Fruit fly (Drosophila melanogaster) whole organism, embryonic: Measurements from ENCODE around the gene CG7685.

Experiments used
- C15 ChIP-seq: fragments of 200-800 bp; sonication (Bioruptor generic); IDR thresholded peaks from 3 replicates; pipeline ENCODE4 v1.3.6; 2022; ENCODE audit warnings: missing biosample characterization, missing genetic modification characterization
- CG12071 ChIP-seq: fragments of 200-800 bp; sonication (Bioruptor generic); optimal IDR thresholded peaks from 3 replicates; lab custom pipeline; 2018; ENCODE audit warnings: missing biosample characterization, mild to moderate bottlenecking, missing genetic modification characterization
- CG12219 ChIP-seq: fragments of 200-800 bp; sonication (Bioruptor generic); optimal IDR thresholded peaks from 3 replicates; lab custom pipeline; 2018; ENCODE audit warnings: missing biosample characterization, mild to moderate bottlenecking, missing genetic modification characterization
- CG14441 ChIP-seq: fragments of 200-800 bp; sonication (Bioruptor generic); IDR thresholded peaks from 2 replicates; pipeline ENCODE4 v1.3.6; 2022; ENCODE audit warnings: missing biosample characterization, missing genetic modification characterization
- CG16813 ChIP-seq: fragments of 200-800 bp; sonication (Bioruptor generic); IDR thresholded peaks from 3 replicates; pipeline ENCODE4 v1.3.6; 2022; ENCODE audit warnings: missing biosample characterization, missing genetic modification characterization; ENCODE audit not compliant: partially characterized antibody
- CG1832 ChIP-seq: fragments of 200-800 bp; sonication (Bioruptor generic); optimal IDR thresholded peaks from 2 replicates; lab custom pipeline; 2017; ENCODE audit warnings: missing biosample characterization, mild to moderate bottlenecking, missing genetic modification characterization, inconsistent platforms
- CG33557 ChIP-seq: fragments of 200-800 bp; sonication (Bioruptor generic); optimal IDR thresholded peaks from 2 replicates; lab custom pipeline; 2019; ENCODE audit warnings: missing biosample characterization, mild to moderate bottlenecking, missing genetic modification characterization, moderate library complexity
- CG3726 ChIP-seq: fragments of 200-800 bp; sonication (Bioruptor generic); IDR thresholded peaks from 3 replicates; pipeline ENCODE4, ENCODE4 v1.3.6; 2022; ENCODE audit warnings: missing biosample characterization, missing genetic modification characterization
- CG3838 ChIP-seq: fragments of 200-800 bp; sonication (Bioruptor generic); optimal IDR thresholded peaks from 3 replicates; lab custom pipeline; 2016; ENCODE audit warnings: missing biosample characterization, missing genetic modification characterization
- CG4424 ChIP-seq: fragments of 200-800 bp; sonication (Bioruptor generic); optimal IDR thresholded peaks from 3 replicates; lab custom pipeline; 2016; ENCODE audit warnings: missing biosample characterization, missing genetic modification characterization
- CG7271 ChIP-seq: fragments of 200-800 bp; sonication (Bioruptor generic); optimal IDR thresholded peaks from 2 replicates; lab custom pipeline; 2018; ENCODE audit warnings: missing biosample characterization, mild to moderate bottlenecking, missing genetic modification characterization, moderate library complexity
- CG7372 ChIP-seq: fragments of 200-800 bp; sonication (Bioruptor generic); IDR thresholded peaks from 2 replicates; pipeline ENCODE4 v1.3.6; 2022; ENCODE audit warnings: missing biosample characterization, missing genetic modification characterization
- CG8924 ChIP-seq: fragments of 200-800 bp; optimal IDR thresholded peaks from 3 replicates; lab custom pipeline; 2019; ENCODE audit warnings: missing biosample characterization, mild to moderate bottlenecking, missing genetic modification characterization, moderate library complexity
- Doc3 ChIP-seq: fragments of 200-800 bp; sonication (Bioruptor generic); IDR thresholded peaks from 3 replicates; pipeline ENCODE4 v1.3.6; 2022; ENCODE audit warnings: missing biosample characterization, missing genetic modification characterization; ENCODE audit not compliant: partially characterized antibody
- Eip74EF ChIP-seq, 2 experiments: fragments of 200-800 bp in 1 of 2; fragments of >200 bp in 1 of 2; sonication (Bioruptor generic) in 1 of 2; optimal IDR thresholded peaks; 2 replicates each; lab custom pipeline; 2017 to 2019; ENCODE audit warnings: missing biosample characterization in 2 of 2, missing genetic modification characterization in 2 of 2, mild to moderate bottlenecking in 1 of 2, moderate library complexity in 1 of 2
- Fer2 ChIP-seq: fragments of 200-800 bp; sonication (Bioruptor generic); optimal IDR thresholded peaks from 2 replicates; lab custom pipeline; 2018; ENCODE audit warnings: missing biosample characterization, mild to moderate bottlenecking, missing genetic modification characterization, moderate library complexity
- Gsc ChIP-seq: fragments of 200-800 bp; sonication (Bioruptor generic); IDR thresholded peaks from 2 replicates; pipeline ENCODE4 v1.3.6; 2022; ENCODE audit warnings: missing biosample characterization, missing genetic modification characterization
- Max ChIP-seq: fragments of 200-800 bp; sonication (Bioruptor generic); optimal IDR thresholded peaks from 2 replicates; lab custom pipeline; 2016; ENCODE audit warnings: missing biosample characterization, mild to moderate bottlenecking, missing genetic modification characterization
- Med ChIP-seq: fragments of 200-800 bp; sonication (Bioruptor generic); peaks from one replicate; lab custom pipeline; 2016; ENCODE audit warnings: missing biosample characterization, missing genetic modification characterization, mild to moderate bottlenecking, inconsistent platforms, moderate library complexity
- Mes4 ChIP-seq: fragments of 200-800 bp; sonication (Bioruptor generic); optimal IDR thresholded peaks from 2 replicates; lab custom pipeline; 2016; ENCODE audit warnings: missing biosample characterization, missing genetic modification characterization
- Mrtf ChIP-seq: fragments of 200-800 bp; sonication (Bioruptor generic); IDR thresholded peaks from 3 replicates; pipeline ENCODE4 v1.3.6; 2022; ENCODE audit warnings: missing biosample characterization, missing genetic modification characterization
- Sry-β ChIP-seq: fragments of 200-800 bp; sonication (Bioruptor generic); optimal IDR thresholded peaks from 2 replicates; lab custom pipeline; 2018; ENCODE audit warnings: missing biosample characterization, mild to moderate bottlenecking, missing genetic modification characterization, moderate library complexity
- Stat92E ChIP-seq, 3 experiments: fragments of >200 bp in 2 of 3; fragments of 200-800 bp in 1 of 3; sonication (Bioruptor generic) in 1 of 3; optimal IDR thresholded peaks; 2 replicates each; lab custom pipeline; 2017 to 2019; ENCODE audit warnings: missing biosample characterization in 3 of 3, missing genetic modification characterization in 3 of 3, mild to moderate bottlenecking in 1 of 3, moderate library complexity in 1 of 3
- TFAM ChIP-seq: fragments of 200-800 bp; sonication (Bioruptor generic); optimal IDR thresholded peaks from 2 replicates; lab custom pipeline; 2017; ENCODE audit warnings: missing biosample characterization, missing genetic modification characterization, inconsistent platforms
- Xbp1 ChIP-seq: fragments of 200-800 bp; sonication (Bioruptor generic); optimal IDR thresholded peaks from 3 replicates; lab custom pipeline; 2016; ENCODE audit warnings: missing biosample characterization, mild to moderate bottlenecking, missing genetic modification characterization
- abd-A ChIP-seq: fragments of 200-800 bp; sonication (Bioruptor generic); optimal IDR thresholded peaks from 3 replicates; lab custom pipeline; 2019; ENCODE audit warnings: missing biosample characterization, mild to moderate bottlenecking, missing genetic modification characterization, moderate library complexity
- btn ChIP-seq: fragments of 200-800 bp; sonication (Bioruptor generic); optimal IDR thresholded peaks from 2 replicates; lab custom pipeline; 2016; ENCODE audit warnings: missing biosample characterization, missing genetic modification characterization
- caup ChIP-seq: fragments of 200-800 bp; sonication (Bioruptor generic); optimal IDR thresholded peaks from 3 replicates; lab custom pipeline; 2017; ENCODE audit warnings: missing biosample characterization, mild to moderate bottlenecking, missing genetic modification characterization, moderate library complexity; ENCODE audit not compliant: severe bottlenecking
- ci ChIP-seq: fragments of 200-800 bp; sonication (Bioruptor generic); IDR thresholded peaks from 3 replicates; pipeline ENCODE4 v1.3.6; 2022; ENCODE audit warnings: missing biosample characterization, missing genetic modification characterization
- corto ChIP-seq: fragments of 200-800 bp; sonication (Bioruptor generic); optimal IDR thresholded peaks from 2 replicates; lab custom pipeline; 2016; ENCODE audit warnings: missing biosample characterization, mild to moderate bottlenecking, missing genetic modification characterization, moderate library complexity
- disco-r ChIP-seq: fragments of 200-800 bp; sonication (Bioruptor generic); optimal IDR thresholded peaks from 2 replicates; lab custom pipeline; 2016; ENCODE audit warnings: missing biosample characterization, missing genetic modification characterization
- dpn ChIP-seq, 2 experiments: fragments of 200-800 bp; sonication (Bioruptor generic); optimal IDR thresholded peaks; 3 replicates each; lab custom pipeline; 2016; ENCODE audit warnings: missing biosample characterization in 2 of 2, missing genetic modification characterization in 2 of 2
- ftz-f1 ChIP-seq: fragments of 200-800 bp; sonication (Bioruptor generic); optimal IDR thresholded peaks from 2 replicates; lab custom pipeline; 2016; ENCODE audit warnings: missing biosample characterization, missing genetic modification characterization
- fu2 ChIP-seq: fragments of 200-800 bp; sonication (Bioruptor generic); optimal IDR thresholded peaks from 2 replicates; lab custom pipeline; 2016; ENCODE audit warnings: missing biosample characterization, missing genetic modification characterization
- hkb ChIP-seq, 2 experiments: fragments of 200-800 bp in 1 of 2; fragments of >200 bp in 1 of 2; sonication (Bioruptor generic) in 1 of 2; IDR thresholded peaks in 1 of 2; optimal IDR thresholded peaks in 1 of 2; 2 replicates each; pipeline versions ENCODE4 v1.3.6 to Lab custom; 2017 to 2022; ENCODE audit warnings: missing biosample characterization in 1 of 2, missing genetic modification characterization in 1 of 2
- lab ChIP-seq: fragments of 200-800 bp; sonication (Bioruptor generic); optimal IDR thresholded peaks from 3 replicates; lab custom pipeline; 2017; ENCODE audit warnings: missing biosample characterization, missing genetic modification characterization, mild to moderate bottlenecking, moderate library complexity, missing genetic modification reagents
- lola ChIP-seq, 3 experiments: fragments of >200 bp in 2 of 3; fragments of 200-800 bp in 1 of 3; sonication (Bioruptor generic) in 1 of 3; optimal IDR thresholded peaks; 2 replicates each; lab custom pipeline; 2017 to 2019; ENCODE audit warnings: missing biosample characterization in 3 of 3, missing genetic modification characterization in 3 of 3, mild to moderate bottlenecking in 1 of 3, moderate library complexity in 1 of 3
- pfk ChIP-seq: fragments of 200-800 bp; sonication (Bioruptor generic); optimal IDR thresholded peaks from 2 replicates; lab custom pipeline; 2018; ENCODE audit warnings: missing biosample characterization, mild to moderate bottlenecking, missing genetic modification characterization, moderate library complexity
- ro ChIP-seq: fragments of 200-800 bp; sonication (Bioruptor generic); IDR thresholded peaks from 2 replicates; pipeline ENCODE4 v1.3.6; 2022; ENCODE audit warnings: missing biosample characterization, missing genetic modification characterization
- tin ChIP-seq: fragments of 200-800 bp; sonication (Bioruptor generic); optimal IDR thresholded peaks from 3 replicates; lab custom pipeline; 2016; ENCODE audit warnings: missing biosample characterization, missing genetic modification characterization
- tll ChIP-seq, 2 experiments: fragments of 200-800 bp in 1 of 2; fragments of >200 bp in 1 of 2; sonication (Bioruptor generic) in 1 of 2; optimal IDR thresholded peaks; 2 replicates each; lab custom pipeline; 2017 to 2019; ENCODE audit warnings: missing biosample characterization in 2 of 2, missing genetic modification characterization in 2 of 2, mild to moderate bottlenecking in 1 of 2, moderate library complexity in 1 of 2
- ttk ChIP-seq: fragments of 200-800 bp; sonication (Bioruptor generic); IDR thresholded peaks from 2 replicates; pipeline ENCODE4 v2.1.2; 2022; ENCODE audit warnings: missing biosample characterization, missing genetic modification characterization
- tx ChIP-seq: fragments of 200-800 bp; sonication (Bioruptor generic); optimal IDR thresholded peaks from 2 replicates; lab custom pipeline; 2016; ENCODE audit warnings: missing biosample characterization, missing genetic modification characterization
- vvl ChIP-seq: fragments of 200-800 bp; sonication (Bioruptor generic); IDR thresholded peaks from 2 replicates; pipeline ENCODE4 v1.3.6; 2022; ENCODE audit warnings: missing biosample characterization, missing genetic modification characterization
- zen2 ChIP-seq: fragments of 200-800 bp; sonication (Bioruptor generic); IDR thresholded peaks from 3 replicates; pipeline ENCODE4 v1.3.6; 2022; ENCODE audit warnings: missing biosample characterization, missing genetic modification characterization; ENCODE audit not compliant: partially characterized antibody
- zfh2 ChIP-seq: fragments of 200-800 bp; sonication (Bioruptor generic); optimal IDR thresholded peaks from 2 replicates; lab custom pipeline; 2016; ENCODE audit warnings: missing biosample characterization, missing genetic modification characterization

CG7685 gene

DNA sequence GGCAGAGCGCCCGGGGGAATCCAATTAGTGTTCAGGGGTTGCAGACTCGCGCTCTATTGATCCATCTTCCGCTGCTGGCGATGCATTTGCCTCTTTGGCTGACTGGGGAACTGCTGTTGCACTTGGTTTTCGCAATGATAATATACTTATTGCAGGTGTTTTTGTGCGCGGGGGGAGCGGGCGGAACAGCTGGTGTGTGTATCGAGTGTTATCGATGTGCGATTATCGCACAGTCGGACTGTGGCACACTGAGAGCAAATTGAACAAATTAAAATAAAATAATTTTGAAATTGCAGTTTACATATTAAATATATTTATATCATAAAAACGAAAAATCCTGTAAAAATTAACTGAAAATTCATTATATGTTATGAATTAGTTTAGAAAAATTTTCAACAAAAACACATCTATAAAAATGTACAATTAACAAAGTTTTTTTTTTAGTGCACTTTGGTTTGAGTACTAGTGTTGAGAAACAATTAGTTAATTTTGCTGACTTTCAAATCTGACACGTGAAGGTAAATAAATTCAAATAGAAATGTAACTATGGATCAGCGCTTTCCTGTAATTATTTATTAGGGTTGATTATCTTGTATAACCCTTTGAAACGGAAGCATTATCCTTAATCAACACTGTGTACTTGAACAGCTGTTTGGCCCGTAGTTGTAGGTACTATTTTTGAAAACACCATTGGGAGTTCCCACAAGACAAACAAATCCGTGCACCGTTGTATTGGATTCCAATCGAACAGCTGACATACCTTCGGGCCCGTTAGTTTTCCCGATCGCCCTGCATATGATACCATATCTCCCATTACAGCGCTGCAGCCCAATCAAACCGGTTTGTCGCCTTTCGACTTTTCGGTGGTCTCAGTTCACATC is 2.0 kb upstream of the CG7685 start, which contains the start of the genes Wdr37 and koko (continued):
- TF ChIP-seq CG8924 = peak; percentile 98
- peak; percentile 97 for TF ChIP-seq ro (GFP tag; lab: Robert Waterston, UW)
- TF ChIP-seq Eip74EF (GFP tag; optimal IDR thresholded peaks at IDR 0.05; lab: Kevin White, UChicago) = peak in 1 of 2 experiments; percentile 95
- peak; percentile 96 for TF ChIP-seq tin (GFP tag; lab: Kevin White, UChicago)
- TF ChIP-seq CG4424 (GFP tag; lab: Kevin White, UChicago) = peak; percentile 95
- peak; percentile 47 for TF ChIP-seq ftz-f1 (GFP tag; lab: Kevin White, UChicago)
- no peak for TF ChIP-seq pfk (GFP tag; lab: Kevin White, UChicago)
- TF ChIP-seq Max = peak; percentile 92
- TF ChIP-seq CG16813 = 0 out of 3 replicates have a peak, but pooled peaks have one; percentile 54
- peak; percentile 83 for TF ChIP-seq abd-A (tag; lab: Kevin White, UChicago)
- peak; percentile 90 for TF ChIP-seq Gsc
- peak; percentile 94 for TF ChIP-seq Mrtf (GFP tag; lab: Robert Waterston, UW)
- TF ChIP-seq Xbp1 (GFP tag; lab: Kevin White, UChicago) = peak; percentile 97
- TF ChIP-seq CG12219 (GFP tag; lab: Kevin White, UChicago) = peak; percentile 79
- peak; percentile 39 for TF ChIP-seq Sry-β (GFP tag; lab: Kevin White, UChicago)
- TF ChIP-seq CG1832 (GFP tag; lab: Kevin White, UChicago) = no peak
- peak; percentile 24 for TF ChIP-seq CG12071 (GFP tag; lab: Kevin White, UChicago)
- TF ChIP-seq Mes4 (GFP tag; lab: Kevin White, UChicago) = peak; percentile 58
- TF ChIP-seq Stat92E (GFP tag; optimal IDR thresholded peaks at IDR 0.05; lab: Kevin White, UChicago) = peak in 1 of 3 experiments; percentile 92
- peak; percentile 94 for TF ChIP-seq Med (GFP tag; lab: Kevin White, UChicago)
- TF ChIP-seq tx (GFP tag; lab: Kevin White, UChicago) = peak; percentile 74
- peak; percentile 94 for TF ChIP-seq caup
- peak in 1 of 2 experiments; percentile 79 for TF ChIP-seq tll (GFP tag; optimal IDR thresholded peaks at IDR 0.05; lab: Kevin White, UChicago)
- TF ChIP-seq hkb (optimal IDR thresholded peaks at IDR 0.05; lab: Kevin White, UChicago) = no peak
- peak; percentile 97 for TF ChIP-seq hkb (GFP tag; IDR thresholded peaks at IDR 0.05; lab: Robert Waterston, UW)
- peak; percentile 46; the same call in 1 of the 3 replicates for TF ChIP-seq Doc3 (GFP tag; lab: Robert Waterston, UW)
- TF ChIP-seq CG3726 (GFP tag; lab: Robert Waterston, UW) = peak; percentile 97
- peak; percentile 88 for TF ChIP-seq ci
- TF ChIP-seq vvl (GFP tag; lab: Robert Waterston, UW) = peak; percentile 99
- TF ChIP-seq lola (GFP tag; optimal IDR thresholded peaks at IDR 0.05; lab: Kevin White, UChicago) = peak in 1 of 3 experiments; percentile 98
- peak; percentile 26 for TF ChIP-seq disco-r (GFP tag; lab: Kevin White, UChicago)
- TF ChIP-seq CG7372 = peak; percentile 98
- peak; percentile 96 for TF ChIP-seq CG33557
- TF ChIP-seq lab = peak; percentile 89
- peak; percentile 78 to 96 for TF ChIP-seq dpn (GFP tag; optimal IDR thresholded peaks at IDR 0.05; lab: Kevin White, UChicago)
- peak; percentile 79 for TF ChIP-seq corto
- TF ChIP-seq CG14441 (GFP tag; lab: Robert Waterston, UW) = peak; percentile 95
- peak; percentile 55 for TF ChIP-seq zfh2 (GFP tag; lab: Kevin White, UChicago)
- TF ChIP-seq fu2 (GFP tag; lab: Kevin White, UChicago) = peak; percentile 52
- peak; percentile 52 for TF ChIP-seq TFAM (GFP tag; lab: Kevin White, UChicago)
- peak; percentile 96 for TF ChIP-seq Fer2 (tag; lab: Kevin White, UChicago)
- peak; percentile 69 for TF ChIP-seq btn
- peak; percentile 84 for TF ChIP-seq CG3838 (GFP tag; lab: Kevin White, UChicago)
- TF ChIP-seq C15 (GFP tag; lab: Robert Waterston, UW) = peak; percentile 94
- TF ChIP-seq CG7271 (tag; lab: Kevin White, UChicago) = peak; percentile 98
- TF ChIP-seq ttk (GFP tag; lab: Robert Waterston, UW) = peak; percentile 99
- TF ChIP-seq zen2 (GFP tag; lab: Robert Waterston, UW) = no peak
